Fruit fly (Drosophila melanogaster): ENCODE data around the gene Cyp4s3.

Gene Cyp4s3

dm6 chrX:15138994-15139863, 22.9 kb upstream of the Cyp4s3 start, which contains the start of gene RpL37-1 (continued):
- peak; percentile 81 for TF ChIP-seq Meics (GFP tag; optimal IDR thresholded peaks at IDR 0.05)
- no peak for TF ChIP-seq Neu2 (GFP tag; optimal IDR thresholded peaks at IDR 0.05; ENCODE audit: borderline replicate concordance)
- TF ChIP-seq Hmr (GFP tag; optimal IDR thresholded peaks at IDR 0.05) = peak; percentile 91
- peak; percentile 94 for TF ChIP-seq pzg (GFP tag; optimal IDR thresholded peaks at IDR 0.05)
- peak; percentile 82; the same call in 2 of the 3 replicates for TF ChIP-seq CG34422 (GFP tag; IDR thresholded peaks at IDR 0.05)
- peak; percentile 28; the same call in 1 of the 2 replicates for TF ChIP-seq lmd (GFP tag; IDR thresholded peaks at IDR 0.05)
- TF ChIP-seq eve (GFP tag; optimal IDR thresholded peaks at IDR 0.05) = no peak

dm6 chrX:15137241-15137640, 20.9 kb upstream of the Cyp4s3 start:
- TF ChIP-seq CG17359 (tag; optimal IDR thresholded peaks at IDR 0.05) (peak; percentile 53), lmd (GFP tag; IDR thresholded peaks at IDR 0.05) (no peak), Med (GFP tag) (peak; percentile 36), Blimp-1 (GFP tag; optimal IDR thresholded peaks at IDR 0.05) (no peak), Bgb (GFP tag; IDR thresholded peaks at IDR 0.05; ENCODE audit: partially characterized antibody) (peak; percentile 78), Dfd (GFP tag; optimal IDR thresholded peaks at IDR 0.05) (no peak), CG42726 (GFP tag; IDR thresholded peaks at IDR 0.05; ENCODE audit: partially characterized antibody) (peak; percentile 23; the same call in 1 of the 2 replicates), Fer2 (tag; optimal IDR thresholded peaks at IDR 0.05) (no peak), cad (GFP tag; optimal IDR thresholded peaks at IDR 0.05) (peak; percentile 42), dysf (GFP tag; IDR thresholded peaks at IDR 0.05) (no peak), bbx (GFP tag; IDR thresholded peaks at IDR 0.05; ENCODE audit: partially characterized antibody) (peak; percentile 61), Ets97D (GFP tag; optimal IDR thresholded peaks at IDR 0.05) (peak; percentile 15), CG17912 (GFP tag; optimal IDR thresholded peaks at IDR 0.05) (no peak), CG10462 (GFP tag; optimal IDR thresholded peaks at IDR 0.05) (no peak), MBD-R2 (GFP tag; IDR thresholded peaks at IDR 0.05) (no peak), trh (GFP tag; optimal IDR thresholded peaks at IDR 0.05) (no peak), CG8924 (tag; optimal IDR thresholded peaks at IDR 0.05) (no peak), stwl (tag; optimal IDR thresholded peaks at IDR 0.05) (peak; percentile 2), CG6654 (GFP tag; optimal IDR thresholded peaks at IDR 0.05) (peak; percentile 99), lilli (GFP tag; optimal IDR thresholded peaks at IDR 0.05) (peak; percentile 3), Pdp1 (GFP tag; optimal IDR thresholded peaks at IDR 0.05) (peak in 1 of 2 experiments; percentile 9), sens (GFP tag) (peak; percentile 23), Ada2b (GFP tag; IDR thresholded peaks at IDR 0.05) (no peak), her (GFP tag; optimal IDR thresholded peaks at IDR 0.05) (no peak), amos (GFP tag; IDR thresholded peaks at IDR 0.05; ENCODE audit: partially characterized antibody) (peak; percentile 42; the same call in 1 of the 2 replicates), gro (GFP tag; optimal IDR thresholded peaks at IDR 0.05) (peak; percentile 3), z (GFP tag; IDR thresholded peaks at IDR 0.05) (no peak)

- TF ChIP-seq CG11085 (GFP tag; IDR thresholded peaks at IDR 0.05) (no peak), CG12236 (GFP tag; optimal IDR thresholded peaks at IDR 0.05) (no peak), CG9932 (GFP tag; IDR thresholded peaks at IDR 0.05) (no peak), cwo (GFP tag; optimal IDR thresholded peaks at IDR 0.05) (no peak), CG2712 (tag; optimal IDR thresholded peaks at IDR 0.05) (no peak), Fer2 (tag; optimal IDR thresholded peaks at IDR 0.05) (no peak), HLH4C (GFP tag; IDR thresholded peaks at IDR 0.05; ENCODE audit: partially characterized antibody) (no peak), ind (GFP tag; optimal IDR thresholded peaks at IDR 0.05) (no peak), CG11560 (tag; IDR thresholded peaks at IDR 0.05) (no peak), MESR4 (GFP tag; optimal IDR thresholded peaks at IDR 0.05) (no peak), ems (GFP tag; optimal IDR thresholded peaks at IDR 0.05) (no peak), HLH3B (GFP tag; IDR thresholded peaks at IDR 0.05) (no peak), BEAF-32 (GFP tag; optimal IDR thresholded peaks at IDR 0.05) (no peak), CG10959 (GFP tag; IDR thresholded peaks at IDR 0.05) (no peak), slbo (GFP tag; IDR thresholded peaks at IDR 0.05) (no peak)
Measured at dm6 chrX:15132065-15132464, 15.7 kb upstream of the Cyp4s3 start.

All from whole organism, embryonic.